Fruit fly (Drosophila melanogaster) whole organism, embryonic: ENCODE results near the gene yps.

ENCODE experiments used
- Adf1 ChIP-seq: fragments of 200-800 bp; sonication (Bioruptor generic); IDR thresholded peaks from 2 replicates; pipeline ENCODE4 v1.3.6; 2022; ENCODE audit warnings: missing biosample characterization, missing genetic modification characterization
- Atf3 ChIP-seq: fragments of 200-800 bp; sonication (Bioruptor generic); optimal IDR thresholded peaks from 3 replicates; lab custom pipeline; 2016; ENCODE audit warnings: missing biosample characterization, missing genetic modification characterization
- Bgb ChIP-seq: fragments of 200-800 bp; sonication (Bioruptor generic); IDR thresholded peaks from 2 replicates; pipeline ENCODE4 v1.3.6; 2022; ENCODE audit warnings: missing biosample characterization, missing genetic modification characterization; ENCODE audit not compliant: partially characterized antibody
- Blimp-1 ChIP-seq: fragments of 200-800 bp; sonication (Bioruptor generic); optimal IDR thresholded peaks from 3 replicates; lab custom pipeline; 2018; ENCODE audit warnings: missing biosample characterization, missing genetic modification characterization, mild to moderate bottlenecking, moderate library complexity, missing genetic modification reagents
- CG1024 ChIP-seq: fragments of 200-800 bp; sonication (Bioruptor generic); IDR thresholded peaks from 2 replicates; pipeline ENCODE4 v1.3.6; 2022; ENCODE audit warnings: missing biosample characterization, missing genetic modification characterization
- CG10274 ChIP-seq: fragments of 200-800 bp; sonication (Bioruptor generic); optimal IDR thresholded peaks from 3 replicates; lab custom pipeline; 2017; ENCODE audit warnings: missing biosample characterization, mild to moderate bottlenecking, missing genetic modification characterization
- CG10431 ChIP-seq: fragments of 200-800 bp; sonication (Bioruptor generic); optimal IDR thresholded peaks from 3 replicates; lab custom pipeline; 2018; ENCODE audit warnings: missing biosample characterization, mild to moderate bottlenecking, missing genetic modification characterization
- CG12942 ChIP-seq: fragments of 200-800 bp; sonication (Bioruptor generic); optimal IDR thresholded peaks from 3 replicates; lab custom pipeline; 2016; ENCODE audit warnings: missing biosample characterization, missing genetic modification characterization
- CG13894 ChIP-seq: fragments of 200-800 bp; sonication (Bioruptor generic); optimal IDR thresholded peaks from 3 replicates; lab custom pipeline; 2018; ENCODE audit warnings: missing biosample characterization, mild to moderate bottlenecking, missing genetic modification characterization, moderate library complexity
- CG14667 ChIP-seq: fragments of 200-800 bp; sonication (Bioruptor generic); IDR thresholded peaks from 2 replicates; pipeline ENCODE4 v1.3.6; 2022; ENCODE audit warnings: missing biosample characterization, missing genetic modification characterization
- CG15073 ChIP-seq: fragments of 200-800 bp; sonication (Bioruptor generic); optimal IDR thresholded peaks from 2 replicates; lab custom pipeline; 2016; ENCODE audit warnings: missing biosample characterization, missing genetic modification characterization
- CG15479 ChIP-seq: fragments of 200-800 bp; sonication (Bioruptor generic); optimal IDR thresholded peaks from 3 replicates; lab custom pipeline; 2019; ENCODE audit warnings: missing biosample characterization, mild to moderate bottlenecking, missing genetic modification characterization, moderate library complexity
- CG17802 ChIP-seq: fragments of 200-800 bp; sonication (Bioruptor generic); optimal IDR thresholded peaks from 2 replicates; lab custom pipeline; 2018; ENCODE audit warnings: missing biosample characterization, mild to moderate bottlenecking, missing genetic modification characterization, moderate library complexity
- CG3065 ChIP-seq: fragments of 200-800 bp; sonication (Bioruptor generic); optimal IDR thresholded peaks from 2 replicates; lab custom pipeline; 2016; ENCODE audit warnings: missing biosample characterization, missing genetic modification characterization
- CG3281 ChIP-seq: fragments of 200-800 bp; sonication (Bioruptor generic); optimal IDR thresholded peaks from 3 replicates; lab custom pipeline; 2017; ENCODE audit warnings: missing biosample characterization, mild to moderate bottlenecking, missing genetic modification characterization
- CG34224 ChIP-seq: fragments of 200-800 bp; sonication (Bioruptor generic); IDR thresholded peaks from 3 replicates; pipeline ENCODE4 v1.3.6; 2022; ENCODE audit warnings: missing biosample characterization, missing genetic modification characterization; ENCODE audit not compliant: partially characterized antibody
- CG4328 ChIP-seq: fragments of 200-800 bp; sonication (Bioruptor generic); optimal IDR thresholded peaks from 3 replicates; lab custom pipeline; 2017; ENCODE audit warnings: missing biosample characterization, missing genetic modification reagents, missing genetic modification characterization
- CG4424 ChIP-seq: fragments of 200-800 bp; sonication (Bioruptor generic); optimal IDR thresholded peaks from 3 replicates; lab custom pipeline; 2016; ENCODE audit warnings: missing biosample characterization, missing genetic modification characterization
- CG4730 ChIP-seq: fragments of 200-800 bp; sonication (Bioruptor generic); IDR thresholded peaks from 2 replicates; pipeline ENCODE4 v1.3.6; 2022; ENCODE audit warnings: missing biosample characterization, missing genetic modification characterization
- CG4854 ChIP-seq: fragments of 200-800 bp; sonication (Bioruptor generic); optimal IDR thresholded peaks from 2 replicates; lab custom pipeline; 2016; ENCODE audit warnings: missing biosample characterization, missing genetic modification characterization, inconsistent platforms
- CG5953 ChIP-seq: fragments of 200-800 bp; sonication (Bioruptor generic); IDR thresholded peaks from 2 replicates; pipeline ENCODE4 v1.3.6; 2022; ENCODE audit warnings: missing biosample characterization, missing genetic modification characterization
- CG7839 ChIP-seq: fragments of 200-800 bp; sonication (Bioruptor generic); optimal IDR thresholded peaks from 3 replicates; lab custom pipeline; 2018; ENCODE audit warnings: missing biosample characterization, mild to moderate bottlenecking, missing genetic modification characterization, moderate library complexity
- CG9727 ChIP-seq: fragments of 200-800 bp; sonication (Bioruptor generic); optimal IDR thresholded peaks from 3 replicates; lab custom pipeline; 2017; ENCODE audit warnings: missing biosample characterization, mild to moderate bottlenecking, missing genetic modification characterization
- CHES-1-like ChIP-seq: fragments of 200-800 bp; sonication (Bioruptor generic); optimal IDR thresholded peaks from 2 replicates; lab custom pipeline; 2016; ENCODE audit warnings: missing biosample characterization, missing genetic modification characterization
- Dref ChIP-seq: fragments of 200-800 bp; sonication (Bioruptor generic); IDR thresholded peaks from 2 replicates; pipeline ENCODE4 v1.3.6; 2022; ENCODE audit warnings: missing biosample characterization, missing genetic modification characterization
- E2f2 ChIP-seq: fragments of 200-800 bp; sonication (Bioruptor generic); IDR thresholded peaks from 2 replicates; pipeline ENCODE4 v1.3.6; 2022; ENCODE audit warnings: missing biosample characterization, missing genetic modification characterization
- Eip74EF ChIP-seq, 2 experiments: fragments of 200-800 bp in 1 of 2; fragments of >200 bp in 1 of 2; sonication (Bioruptor generic) in 1 of 2; optimal IDR thresholded peaks; 2 replicates each; lab custom pipeline; 2017 to 2019; ENCODE audit warnings: missing biosample characterization in 2 of 2, missing genetic modification characterization in 2 of 2, mild to moderate bottlenecking in 1 of 2, moderate library complexity in 1 of 2
- HLH54F ChIP-seq: fragments of 200-800 bp; sonication (Bioruptor generic); optimal IDR thresholded peaks from 3 replicates; lab custom pipeline; 2016; ENCODE audit warnings: missing biosample characterization, missing genetic modification characterization
- Jarid2 ChIP-seq: fragments of 200-800 bp; sonication (Bioruptor generic); optimal IDR thresholded peaks from 3 replicates; lab custom pipeline; 2017; ENCODE audit warnings: mild to moderate bottlenecking, missing biosample characterization, missing genetic modification reagents, missing genetic modification characterization
- NC2α ChIP-seq: fragments of 200-800 bp; sonication (Bioruptor generic); optimal IDR thresholded peaks from 2 replicates; lab custom pipeline; 2016; ENCODE audit warnings: missing biosample characterization, missing genetic modification characterization
- Nf-YA ChIP-seq: fragments of 200-800 bp; sonication (Bioruptor generic); IDR thresholded peaks from 2 replicates; pipeline ENCODE4 v1.3.6; 2022; ENCODE audit warnings: missing biosample characterization, missing genetic modification characterization
- Ravus ChIP-seq: fragments of 200-800 bp; sonication (Bioruptor generic); IDR thresholded peaks from 2 replicates; pipeline ENCODE4 v1.3.6; 2022; ENCODE audit warnings: missing biosample characterization, missing genetic modification characterization
- Scr ChIP-seq: fragments of 200-800 bp; sonication (Bioruptor generic); IDR thresholded peaks from 2 replicates; pipeline ENCODE4 v1.3.6; 2022; ENCODE audit warnings: missing biosample characterization, missing genetic modification characterization; ENCODE audit not compliant: partially characterized antibody
- Six4 ChIP-seq: fragments of 200-800 bp; sonication (Bioruptor generic); optimal IDR thresholded peaks from 2 replicates; lab custom pipeline; 2016; ENCODE audit warnings: missing biosample characterization, missing genetic modification characterization
- Ssrp ChIP-seq: fragments of 200-800 bp; sonication (Bioruptor generic); optimal IDR thresholded peaks from 2 replicates; lab custom pipeline; 2018; ENCODE audit warnings: missing biosample characterization, mild to moderate bottlenecking, missing genetic modification characterization, moderate library complexity
- Tbp ChIP-seq: fragments of >200 bp; optimal IDR thresholded peaks from 2 replicates; lab custom pipeline; 2018; ENCODE audit warnings: missing biosample characterization, missing genetic modification characterization
- ap ChIP-seq: fragments of 200-800 bp; sonication (Bioruptor generic); IDR thresholded peaks from 2 replicates; pipeline ENCODE4 v1.3.6; 2022; ENCODE audit warnings: missing biosample characterization, missing genetic modification characterization
- bowl ChIP-seq: fragments of 200-800 bp; sonication (Bioruptor generic); IDR thresholded peaks from 2 replicates; pipeline ENCODE4 v1.3.6; 2022; ENCODE audit warnings: missing biosample characterization, missing genetic modification characterization
- ci ChIP-seq: fragments of 200-800 bp; sonication (Bioruptor generic); IDR thresholded peaks from 3 replicates; pipeline ENCODE4 v1.3.6; 2022; ENCODE audit warnings: missing biosample characterization, missing genetic modification characterization
- crol ChIP-seq: fragments of 200-800 bp; sonication (Bioruptor generic); IDR thresholded peaks from 2 replicates; pipeline ENCODE4 v1.3.6; 2022; ENCODE audit warnings: missing biosample characterization, missing genetic modification characterization
- ind ChIP-seq: fragments of 200-800 bp; sonication (Bioruptor generic); optimal IDR thresholded peaks from 3 replicates; lab custom pipeline; 2016; ENCODE audit warnings: missing biosample characterization, missing genetic modification characterization
- ken ChIP-seq: fragments of 200-800 bp; sonication (Bioruptor generic); IDR thresholded peaks from 3 replicates; pipeline ENCODE4 v1.3.6; 2022; ENCODE audit warnings: missing biosample characterization, missing genetic modification characterization
- lbe ChIP-seq: fragments of 200-800 bp; sonication (Bioruptor generic); optimal IDR thresholded peaks from 2 replicates; lab custom pipeline; 2016; ENCODE audit warnings: missing biosample characterization, mild to moderate bottlenecking, missing genetic modification characterization
- lmd ChIP-seq: fragments of 200-800 bp; sonication (Bioruptor generic); IDR thresholded peaks from 2 replicates; pipeline ENCODE4 v1.3.6; 2022; ENCODE audit warnings: missing biosample characterization, missing genetic modification characterization
- lov ChIP-seq, 2 experiments: fragments of 200-800 bp in 1 of 2; fragments of >200 bp in 1 of 2; sonication (Bioruptor generic) in 1 of 2; IDR thresholded peaks in 1 of 2; optimal IDR thresholded peaks in 1 of 2; 2 replicates in 1 of 2; 3 replicates in 1 of 2; pipeline versions ENCODE4 v1.3.6 to Lab custom; 2017 to 2022; ENCODE audit warnings: missing biosample characterization in 1 of 2, missing genetic modification characterization in 1 of 2
- mam ChIP-seq: fragments of 200-800 bp; sonication (Bioruptor generic); optimal IDR thresholded peaks from 3 replicates; lab custom pipeline; 2016; ENCODE audit warnings: missing biosample characterization, missing genetic modification characterization
- otp ChIP-seq: fragments of 200-800 bp; sonication (Bioruptor generic); IDR thresholded peaks from 3 replicates; pipeline ENCODE4, ENCODE4 v1.3.6; 2022; ENCODE audit warnings: missing biosample characterization, missing genetic modification characterization
- pb ChIP-seq: fragments of 200-800 bp; sonication (Bioruptor generic); optimal IDR thresholded peaks from 3 replicates; lab custom pipeline; 2016; ENCODE audit warnings: missing biosample characterization, missing genetic modification characterization
- sens ChIP-seq: fragments of 200-800 bp; sonication (Bioruptor generic); peaks from one replicate; lab custom pipeline; 2016; ENCODE audit warnings: missing biosample characterization, missing genetic modification characterization
- tup ChIP-seq: fragments of 200-800 bp; sonication (Bioruptor generic); optimal IDR thresholded peaks from 2 replicates; lab custom pipeline; 2016; ENCODE audit warnings: missing biosample characterization, mild to moderate bottlenecking, missing genetic modification characterization, moderate library complexity
- wek ChIP-seq: fragments of 200-800 bp; sonication (Bioruptor generic); optimal IDR thresholded peaks from 3 replicates; lab custom pipeline; 2018; ENCODE audit warnings: missing biosample characterization, mild to moderate bottlenecking, missing genetic modification characterization, moderate library complexity

Gene yps

DNA sequence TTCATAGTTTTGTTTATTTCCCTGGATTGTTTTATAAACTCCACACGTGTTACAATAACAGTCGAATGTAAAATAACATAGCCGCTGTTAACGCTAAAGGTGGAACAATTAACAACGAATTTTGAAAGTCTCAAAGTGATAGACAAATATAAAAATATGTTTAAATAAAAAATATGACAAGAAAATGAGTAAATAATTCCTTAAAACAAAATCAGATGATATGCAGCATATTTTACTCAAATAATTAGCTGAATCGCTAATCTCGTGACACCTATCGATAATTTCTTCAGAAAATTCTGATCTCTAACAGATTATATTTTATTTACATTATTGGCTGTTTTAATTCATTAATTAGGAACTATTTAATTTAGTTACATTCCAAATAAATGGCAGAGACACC, 11.7 kb upstream of the yps start, which contains the start of the genes CG5645 and Atg12 (continued):
- TF ChIP-seq ken (GFP tag; lab: Robert Waterston, UW) = no peak
- TF ChIP-seq CG34224 = peak; percentile 82
- peak; percentile 68 for TF ChIP-seq Six4 (GFP tag; lab: Kevin White, UChicago)
- 0 out of 2 replicates have a peak, but pooled peaks have one; percentile 2 for TF ChIP-seq Ravus
- peak; percentile 41 for TF ChIP-seq CG4854 (GFP tag; lab: Kevin White, UChicago)
- TF ChIP-seq lmd (GFP tag; lab: Robert Waterston, UW) = no peak; the same call in 1 of the 2 replicates
- no peak for TF ChIP-seq CG5953 (GFP tag; lab: Robert Waterston, UW)
- TF ChIP-seq Adf1 = no peak
- no peak for TF ChIP-seq HLH54F (GFP tag; lab: Kevin White, UChicago)
- TF ChIP-seq CG9727 (GFP tag; lab: Kevin White, UChicago) = peak; percentile 50
- peak; percentile 61 for TF ChIP-seq Dref
- TF ChIP-seq CHES-1-like (GFP tag; lab: Kevin White, UChicago) = no peak
- TF ChIP-seq ci = no peak
- peak; percentile 41; the same call in 1 of the 2 replicates for TF ChIP-seq E2f2 (GFP tag; lab: Robert Waterston, UW)
- no peak for TF ChIP-seq otp
- peak; percentile 48 for TF ChIP-seq CG4730
- TF ChIP-seq Scr (GFP tag; lab: Robert Waterston, UW) = peak; percentile 89
- peak; percentile 58 for TF ChIP-seq ind
- no peak for TF ChIP-seq pb (GFP tag; lab: Kevin White, UChicago)
- no peak for TF ChIP-seq CG13894 (tag; lab: Kevin White, UChicago)
- peak; percentile 49 for TF ChIP-seq CG4424 (GFP tag; lab: Kevin White, UChicago)
- TF ChIP-seq CG17802 (tag; lab: Kevin White, UChicago) = no peak
- peak; percentile 77 for TF ChIP-seq Bgb (GFP tag; lab: Robert Waterston, UW)
- TF ChIP-seq lbe = peak; percentile 33
- TF ChIP-seq Tbp (GFP tag; lab: Kevin White, UChicago) = no peak
- peak; percentile 58 for TF ChIP-seq CG3281 (GFP tag; lab: Kevin White, UChicago)
- peak; percentile 21; the same call in 1 of the 2 replicates for TF ChIP-seq Nf-YA (GFP tag; lab: Robert Waterston, UW)
- no peak for TF ChIP-seq Atf3 (GFP tag; lab: Kevin White, UChicago)
- peak; percentile 40 for TF ChIP-seq CG14667 (GFP tag; lab: Robert Waterston, UW)
- no peak for TF ChIP-seq crol (GFP tag; lab: Robert Waterston, UW)
- TF ChIP-seq mam = no peak
- no peak for TF ChIP-seq Eip74EF (GFP tag; optimal IDR thresholded peaks at IDR 0.05; lab: Kevin White, UChicago)
- TF ChIP-seq CG15479 (GFP tag; lab: Kevin White, UChicago) = no peak
- TF ChIP-seq NC2α = no peak
- TF ChIP-seq CG4328 (GFP tag; lab: Kevin White, UChicago) = peak; percentile 49
- no peak for TF ChIP-seq Ssrp (tag; lab: Kevin White, UChicago)
- TF ChIP-seq CG3065 (GFP tag; lab: Kevin White, UChicago) = no peak
- TF ChIP-seq tup (GFP tag; lab: Kevin White, UChicago) = no peak
- peak; percentile 54 for TF ChIP-seq CG7839 (tag; lab: Kevin White, UChicago)
- TF ChIP-seq sens = peak; percentile 78
- no peak for TF ChIP-seq CG10274 (GFP tag; lab: Kevin White, UChicago)
- no peak for TF ChIP-seq CG12942
- no peak for TF ChIP-seq bowl (GFP tag; lab: Robert Waterston, UW)
- TF ChIP-seq Blimp-1 (GFP tag; lab: Kevin White, UChicago) = peak; percentile 65
- no peak for TF ChIP-seq wek (GFP tag; lab: Kevin White, UChicago)
- TF ChIP-seq CG1024 (GFP tag; lab: Robert Waterston, UW) = peak; percentile 35; the same call in 1 of the 2 replicates
- no peak for TF ChIP-seq lov (optimal IDR thresholded peaks at IDR 0.05; lab: Kevin White, UChicago)
- TF ChIP-seq lov (GFP tag; IDR thresholded peaks at IDR 0.05; lab: Robert Waterston, UW) = no peak
- no peak for TF ChIP-seq CG10431
- no peak for TF ChIP-seq ap
- TF ChIP-seq CG15073 (GFP tag; lab: Kevin White, UChicago) = no peak
- TF ChIP-seq Jarid2 (GFP tag; lab: Kevin White, UChicago) = no peak
